Worm (Caenorhabditis elegans) whole organism, L1 larva: ENCODE data around the gene mev-1.

Experiments
- aly-2 ChIP-seq: fragments of 150-350 bp; optimal IDR thresholded peaks from 2 replicates; lab custom pipeline; 2014; ENCODE audit warnings: missing biosample characterization, missing genetic modification characterization
- blmp-1 ChIP-seq: fragments of 150-350 bp; optimal IDR thresholded peaks from 2 replicates; lab custom pipeline; 2014; ENCODE audit warnings: missing biosample characterization, missing genetic modification characterization
- ces-1 ChIP-seq: fragments of 150-350 bp; optimal IDR thresholded peaks from 2 replicates; lab custom pipeline; 2014; ENCODE audit warnings: missing biosample characterization, missing genetic modification reagents, missing genetic modification characterization
- efl-3 ChIP-seq: fragments of 200-800 bp; sonication (Bioruptor generic); optimal IDR thresholded peaks from 2 replicates; lab custom pipeline; 2018; ENCODE audit warnings: mild to moderate bottlenecking, missing genetic modification characterization, missing compliant biosample characterization

- no peak for TF ChIP-seq efl-3 (GFP tag; lab: Kevin White, UChicago)
- no peak for TF ChIP-seq blmp-1
- no peak for TF ChIP-seq ces-1
- TF ChIP-seq aly-2 = no peak
Measured at ce11 chrIII:10318062-10318609, 15.9 kb upstream of the mev-1 start, which contains the start of the genes unc-50 and ostf-4.
